Worm (Caenorhabditis elegans): Measurements from ENCODE around the gene rde-4.

rde-4 gene

ce11 chrIII:10244013-10244412 lies 25.6 kb upstream of the rde-4 start:
- TF ChIP-seq ztf-11 (tag; optimal IDR thresholded peaks at IDR 0.05) (no peak), nhr-43 (tag; optimal IDR thresholded peaks at IDR 0.05; ENCODE audit: poor library complexity, severe bottlenecking) (no peak), pqm-1 (tag; optimal IDR thresholded peaks at IDR 0.05) (no peak), zag-1 (tag; optimal IDR thresholded peaks at IDR 0.05) (no peak), ceh-28 (tag; optimal IDR thresholded peaks at IDR 0.05) (no peak), ceh-9 (tag; optimal IDR thresholded peaks at IDR 0.05) (no peak), pha-4 (tag; optimal IDR thresholded peaks at IDR 0.05) (no peak), lin-15B (tag; optimal IDR thresholded peaks at IDR 0.05) (no peak), fkh-2 (tag; optimal IDR thresholded peaks at IDR 0.05) (no peak), fkh-10 (GFP tag; optimal IDR thresholded peaks at IDR 0.05) (no peak), nhr-25 (tag; optimal IDR thresholded peaks at IDR 0.05) (no peak), ZK546.5 (tag; optimal IDR thresholded peaks at IDR 0.05) (no peak), unc-62 (GFP tag; optimal IDR thresholded peaks at IDR 0.05) (no peak), aly-2 (tag; optimal IDR thresholded peaks at IDR 0.05) (no peak), mml-1 (tag; optimal IDR thresholded peaks at IDR 0.05) (no peak), egl-27 (tag; optimal IDR thresholded peaks at IDR 0.05) (no peak), mdl-1 (tag; optimal IDR thresholded peaks at IDR 0.05) (no peak), lsy-12 (tag; optimal IDR thresholded peaks at IDR 0.05) (no peak), unc-39 (tag; optimal IDR thresholded peaks at IDR 0.05) (no peak)

DNA sequence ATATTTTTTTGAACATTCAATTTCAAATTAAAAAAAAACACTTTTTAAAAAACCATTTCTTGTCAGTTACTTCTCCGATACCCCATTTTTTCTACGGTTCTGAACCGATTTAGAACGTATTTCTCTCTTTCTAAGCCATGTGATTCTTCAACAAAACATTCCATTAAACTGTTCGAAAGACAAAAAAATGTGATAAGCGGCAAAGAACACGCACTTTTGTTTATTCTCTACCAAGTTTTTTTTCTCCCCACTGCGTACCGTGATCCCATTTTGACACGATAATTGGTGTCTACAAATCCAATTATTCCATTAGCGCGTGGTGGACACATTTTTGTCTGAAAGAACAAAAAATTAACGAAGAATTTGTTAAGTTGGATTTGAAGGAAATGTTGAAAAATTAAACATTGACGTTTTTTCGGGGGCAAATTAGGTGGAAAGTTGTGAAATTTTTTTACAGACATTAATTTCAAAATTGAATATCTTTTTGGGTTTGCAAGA lies 22.9 kb upstream of the rde-4 start:
- TF ChIP-seq nhr-11 (tag; optimal IDR thresholded peaks at IDR 0.05) (no peak), ZK546.5 (tag; optimal IDR thresholded peaks at IDR 0.05) (no peak), pha-4 (tag; optimal IDR thresholded peaks at IDR 0.05) (no peak), fkh-10 (GFP tag; optimal IDR thresholded peaks at IDR 0.05) (no peak), pqm-1 (tag; optimal IDR thresholded peaks at IDR 0.05) (no peak), nfya-1 (tag; optimal IDR thresholded peaks at IDR 0.05; ENCODE audit: insufficient read depth) (no peak), snpc-4 (tag; optimal IDR thresholded peaks at IDR 0.05) (no peak), nhr-25 (tag; optimal IDR thresholded peaks at IDR 0.05) (peak; percentile 1), elt-2 (tag; optimal IDR thresholded peaks at IDR 0.05) (no peak), nhr-28 (tag; optimal IDR thresholded peaks at IDR 0.05) (no peak), ama-1 (optimal IDR thresholded peaks at IDR 0.05) (no peak), egl-5 (tag; optimal IDR thresholded peaks at IDR 0.05) (no peak), nhr-43 (tag; optimal IDR thresholded peaks at IDR 0.05; ENCODE audit: poor library complexity, severe bottlenecking) (peak; percentile 40), tbx-2 (tag; optimal IDR thresholded peaks at IDR 0.05) (no peak), lin-39 (tag; optimal IDR thresholded peaks at IDR 0.05) (no peak)

DNA sequence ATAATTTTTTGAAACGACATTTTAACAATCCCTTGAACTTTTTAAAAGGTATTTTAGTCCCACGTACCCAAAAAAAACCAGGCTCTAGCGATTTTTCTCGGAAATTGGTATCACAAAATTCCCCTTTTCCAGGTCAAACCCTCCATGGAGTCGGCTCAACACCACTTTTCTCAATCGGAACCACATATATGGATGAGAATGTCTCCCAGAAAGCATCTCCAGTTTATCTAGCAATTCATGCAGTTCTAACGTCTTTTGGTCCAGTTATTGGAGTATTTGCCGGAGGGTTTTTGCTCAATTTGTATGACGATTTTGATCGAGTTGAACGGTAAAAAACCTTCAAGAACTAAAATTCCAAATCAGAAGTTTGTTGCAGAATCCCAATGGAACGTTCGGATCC lies 21.6 kb upstream of the rde-4 start:
- TF ChIP-seq nhr-25 (tag; optimal IDR thresholded peaks at IDR 0.05), result no peak
- no peak for TF ChIP-seq jun-1 (tag; optimal IDR thresholded peaks at IDR 0.05)
- no peak for TF ChIP-seq lin-39 (tag; optimal IDR thresholded peaks at IDR 0.05)
- no peak for TF ChIP-seq R02D3.7 (tag; optimal IDR thresholded peaks at IDR 0.05)
- TF ChIP-seq ztf-11 (tag; optimal IDR thresholded peaks at IDR 0.05), result no peak
- TF ChIP-seq nhr-28 (tag; optimal IDR thresholded peaks at IDR 0.05), result no peak
- no peak for TF ChIP-seq tbx-2 (tag; optimal IDR thresholded peaks at IDR 0.05)
- TF ChIP-seq egl-27 (tag; optimal IDR thresholded peaks at IDR 0.05), result no peak
- TF ChIP-seq hmg-11 (tag; optimal IDR thresholded peaks at IDR 0.05), result no peak
- no peak for TF ChIP-seq eor-1 (tag; optimal IDR thresholded peaks at IDR 0.05)
- no peak for TF ChIP-seq ztf-4 (tag; optimal IDR thresholded peaks at IDR 0.05)
- no peak for TF ChIP-seq daf-12 (tag; optimal IDR thresholded peaks at IDR 0.05)
- TF ChIP-seq fkh-2 (tag; optimal IDR thresholded peaks at IDR 0.05), result no peak
- no peak for TF ChIP-seq elt-1 (tag; optimal IDR thresholded peaks at IDR 0.05)
- no peak for TF ChIP-seq egl-5 (tag; optimal IDR thresholded peaks at IDR 0.05)
- TF ChIP-seq nhr-23 (tag; optimal IDR thresholded peaks at IDR 0.05), result no peak
- no peak for TF ChIP-seq lin-15B (tag; optimal IDR thresholded peaks at IDR 0.05)
- no peak for TF ChIP-seq ceh-16 (tag; optimal IDR thresholded peaks at IDR 0.05)
- TF ChIP-seq zag-1 (tag; optimal IDR thresholded peaks at IDR 0.05), result no peak
- no peak for TF ChIP-seq pqm-1 (tag; optimal IDR thresholded peaks at IDR 0.05)

Measured in whole organism, L3 larva.